Worm (Caenorhabditis elegans): ENCODE measurements around the gene elf-1.

elf-1 gene

ce11 chrIII:670994-671393 is 18.0 kb upstream of the elf-1 start (continued):
- TF ChIP-seq Y75B8A.6 (GFP tag; IDR thresholded peaks at IDR 0.05): no peak
- no peak for TF ChIP-seq gei-8 (GFP tag; optimal IDR thresholded peaks at IDR 0.05)
- TF ChIP-seq Y48G9A.11 (GFP tag; IDR thresholded peaks at IDR 0.05): no peak
- no peak for TF ChIP-seq nhr-77 (tag; optimal IDR thresholded peaks at IDR 0.05)
- TF ChIP-seq ztf-7 (tag; optimal IDR thresholded peaks at IDR 0.05): no peak
- peak; percentile 60; the same call in 1 of the 2 replicates for TF ChIP-seq egl-43 (GFP tag; IDR thresholded peaks at IDR 0.05)
- TF ChIP-seq lsy-2 (tag; optimal IDR thresholded peaks at IDR 0.05): peak in 1 of 2 experiments; percentile 65
- peak; percentile 76 for TF ChIP-seq hmg-1.1 (GFP tag; IDR thresholded peaks at IDR 0.05)
- no peak for TF ChIP-seq mdt-29 (GFP tag; IDR thresholded peaks at IDR 0.05)
- TF ChIP-seq zfp-3 (GFP tag; conservative IDR thresholded peaks at IDR 0.05): no peak
- no peak for TF ChIP-seq lin-29 (GFP tag; IDR thresholded peaks at IDR 0.05)
- no peak for TF ChIP-seq T20F7.1 (GFP tag; optimal IDR thresholded peaks at IDR 0.05)
- TF ChIP-seq vab-7 (GFP tag; IDR thresholded peaks at IDR 0.05): no peak
- TF ChIP-seq daf-12 (tag; optimal IDR thresholded peaks at IDR 0.05): no peak
- no peak for TF ChIP-seq ama-1 (optimal IDR thresholded peaks at IDR 0.05)
- TF ChIP-seq fkh-10 (GFP tag; optimal IDR thresholded peaks at IDR 0.05): peak; percentile 77
- TF ChIP-seq zag-1 (tag; optimal IDR thresholded peaks at IDR 0.05): no peak
- TF ChIP-seq ceh-82 (tag; optimal IDR thresholded peaks at IDR 0.05): no peak
- TF ChIP-seq set-16 (GFP tag; IDR thresholded peaks at IDR 0.05): peak; percentile 63
- TF ChIP-seq tag-97 (GFP tag; IDR thresholded peaks at IDR 0.05): no peak
- TF ChIP-seq zfp-2 (tag; optimal IDR thresholded peaks at IDR 0.05): no peak
- no peak for TF ChIP-seq cey-2 (tag; optimal IDR thresholded peaks at IDR 0.05; ENCODE audit: borderline replicate concordance, insufficient read depth)
- TF ChIP-seq R02D3.7 (tag; optimal IDR thresholded peaks at IDR 0.05): no peak
- no peak for TF ChIP-seq lin-15B (tag; optimal IDR thresholded peaks at IDR 0.05)
- no peak for TF ChIP-seq spr-1 (tag; optimal IDR thresholded peaks at IDR 0.05)
- no peak for TF ChIP-seq ztf-11 (tag; optimal IDR thresholded peaks at IDR 0.05)
- TF ChIP-seq nhr-10 (tag; optimal IDR thresholded peaks at IDR 0.05): no peak
- TF ChIP-seq F10B5.3 (tag; optimal IDR thresholded peaks at IDR 0.05): no peak
- no peak for TF ChIP-seq lin-13 (GFP tag; optimal IDR thresholded peaks at IDR 0.05)
- TF ChIP-seq lim-7 (GFP tag; IDR thresholded peaks at IDR 0.05): no peak
- TF ChIP-seq T26A8.4 (GFP tag; IDR thresholded peaks at IDR 0.05): no peak
- no peak for TF ChIP-seq F49E8.2 (tag; optimal IDR thresholded peaks at IDR 0.05; ENCODE audit: borderline replicate concordance)
- no peak for TF ChIP-seq nhr-42 (GFP tag; IDR thresholded peaks at IDR 0.05)
- no peak for TF ChIP-seq F44E2.7 (GFP tag; IDR thresholded peaks at IDR 0.05)

DNA sequence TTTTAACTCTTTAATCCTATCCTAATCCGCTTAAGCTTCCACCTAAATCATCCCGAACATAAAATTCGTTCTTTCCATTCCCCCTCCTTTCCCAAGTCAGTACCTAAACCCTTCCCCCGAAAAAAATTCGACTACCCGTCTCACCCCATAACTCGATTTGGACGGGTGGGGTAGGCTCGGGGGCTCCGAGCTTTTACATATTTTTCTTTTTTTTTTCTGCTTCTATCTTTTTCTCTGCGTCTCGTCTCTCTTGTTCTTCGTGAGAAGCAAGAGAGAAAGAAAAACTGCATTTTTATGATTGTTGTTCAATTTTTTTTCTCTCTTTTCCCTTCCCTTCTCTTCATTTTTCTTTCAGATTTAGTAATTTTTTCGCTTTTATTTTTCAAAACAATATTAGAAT is 13.6 kb upstream of the elf-1 start:
- TF ChIP-seq dmd-8 (GFP tag; IDR thresholded peaks at IDR 0.05) (no peak), rbr-2 (tag; optimal IDR thresholded peaks at IDR 0.05) (peak; percentile 14), egl-43 (GFP tag; IDR thresholded peaks at IDR 0.05) (0 out of 2 replicates have a peak, but pooled peaks have one; percentile 15), mep-1 (tag; optimal IDR thresholded peaks at IDR 0.05) (peak; percentile 44), nhr-48 (tag; optimal IDR thresholded peaks at IDR 0.05) (no peak), ctbp-1 (GFP tag; IDR thresholded peaks at IDR 0.05) (peak; percentile 70), T20F7.1 (GFP tag; optimal IDR thresholded peaks at IDR 0.05) (no peak), zfp-3 (GFP tag; conservative IDR thresholded peaks at IDR 0.05) (no peak), ces-1 (GFP tag; optimal IDR thresholded peaks at IDR 0.05) (peak; percentile 76), aha-1 (tag) (peak; percentile 77), fkh-10 (GFP tag; optimal IDR thresholded peaks at IDR 0.05) (peak; percentile 63)

ce11 chrIII:675822-676221 is 13.1 kb upstream of the elf-1 start, which contains the start of gene grk-2:
Gene grk-2 (plus strand): TSS chrIII:676122.
- TF ChIP-seq nhr-111 (GFP tag; optimal IDR thresholded peaks at IDR 0.05) (no peak), jun-1 (tag; optimal IDR thresholded peaks at IDR 0.05) (no peak), unc-39 (tag; optimal IDR thresholded peaks at IDR 0.05) (no peak), lin-29 (GFP tag; IDR thresholded peaks at IDR 0.05) (no peak), spr-1 (tag; optimal IDR thresholded peaks at IDR 0.05) (no peak), dmd-8 (GFP tag; IDR thresholded peaks at IDR 0.05) (no peak), set-16 (GFP tag; IDR thresholded peaks at IDR 0.05) (no peak), mep-1 (tag; optimal IDR thresholded peaks at IDR 0.05) (no peak), ztf-7 (tag; optimal IDR thresholded peaks at IDR 0.05) (no peak), nhr-28 (tag; optimal IDR thresholded peaks at IDR 0.05) (no peak), ceh-28 (tag; optimal IDR thresholded peaks at IDR 0.05) (no peak), lin-38 (GFP tag; IDR thresholded peaks at IDR 0.05) (no peak), ceh-32 (tag; optimal IDR thresholded peaks at IDR 0.05; ENCODE audit: poor library complexity) (no peak), ZK337.2 (GFP tag; IDR thresholded peaks at IDR 0.05) (no peak), attf-4 (tag; optimal IDR thresholded peaks at IDR 0.05) (no peak), mdl-1 (tag; optimal IDR thresholded peaks at IDR 0.05) (no peak)
